Fruit fly (Drosophila melanogaster) whole organism, wandering third instar larva: ENCODE measurements around the gene CG13631.

Experiments used
- Abd-B ChIP-seq: fragments of >200 bp; optimal IDR thresholded peaks from 2 replicates; lab custom pipeline; 2017; ENCODE audit warnings: missing biosample characterization, missing genetic modification characterization
- CG32264 ChIP-seq: fragments of 200-800 bp; sonication (Bioruptor generic); optimal IDR thresholded peaks from 2 replicates; lab custom pipeline; 2016; ENCODE audit warnings: missing biosample characterization, missing genetic modification characterization
- CG9705 ChIP-seq: fragments of 200-800 bp; sonication (Bioruptor generic); optimal IDR thresholded peaks from 2 replicates; lab custom pipeline; 2018; ENCODE audit warnings: missing biosample characterization, mild to moderate bottlenecking, missing genetic modification characterization
- CrebA ChIP-seq: fragments of 200-800 bp; sonication (Bioruptor generic); optimal IDR thresholded peaks from 2 replicates; lab custom pipeline; 2016; ENCODE audit warnings: missing biosample characterization, mild to moderate bottlenecking, missing genetic modification characterization, borderline replicate concordance
- Dfd ChIP-seq: fragments of >200 bp; optimal IDR thresholded peaks from 2 replicates; lab custom pipeline; 2017; ENCODE audit warnings: missing biosample characterization, missing genetic modification characterization
- Dif ChIP-seq: fragments of 200-275, 200-300 bp; sonication (Bioruptor generic); optimal IDR thresholded peaks from 2 replicates; lab custom pipeline; 2018; ENCODE audit warnings: missing biosample characterization, missing genetic modification characterization; ENCODE audit not compliant: partially characterized antibody
- GATAd ChIP-seq: sonication (Bioruptor generic); optimal IDR thresholded peaks from 2 replicates; lab custom pipeline; 2016; ENCODE audit warnings: missing biosample characterization, missing genetic modification characterization
- Hnf4 ChIP-seq: fragments of 200-800 bp; sonication (Bioruptor generic); optimal IDR thresholded peaks from 2 replicates; lab custom pipeline; 2016; ENCODE audit warnings: missing biosample characterization, mild to moderate bottlenecking, missing genetic modification characterization
- Jra ChIP-seq: sonication (Bioruptor generic); optimal IDR thresholded peaks from 2 replicates; lab custom pipeline; 2016; ENCODE audit warnings: missing biosample characterization, missing genetic modification characterization
- Mio ChIP-seq: sonication (Bioruptor generic); optimal IDR thresholded peaks from 2 replicates; lab custom pipeline; 2016; ENCODE audit warnings: missing biosample characterization, missing genetic modification characterization
- Myc ChIP-seq: fragments of >200 bp; optimal IDR thresholded peaks from 2 replicates; lab custom pipeline; 2017
- N ChIP-seq: fragments of >200 bp; optimal IDR thresholded peaks from 2 replicates; lab custom pipeline; 2018; ENCODE audit warnings: missing biosample characterization, missing external identifiers, missing genetic modification characterization
- Rel ChIP-seq, 2 experiments: fragments of 200-800 bp; sonication (Bioruptor generic) in 1 of 2; optimal IDR thresholded peaks; 2 replicates in 1 of 2; 3 replicates in 1 of 2; lab custom pipeline; 2016 to 2019; ENCODE audit warnings: mild to moderate bottlenecking in 2 of 2, missing biosample characterization in 2 of 2, missing genetic modification characterization in 2 of 2, moderate library complexity in 1 of 2
- Sp1 ChIP-seq: fragments of 200-800 bp; sonication (Bioruptor generic); optimal IDR thresholded peaks from 3 replicates; lab custom pipeline; 2019; ENCODE audit warnings: missing biosample characterization, mild to moderate bottlenecking, missing genetic modification characterization, moderate library complexity
- Vsx2 ChIP-seq: fragments of 200-300, 225-300 bp; sonication (Bioruptor generic); optimal IDR thresholded peaks from 2 replicates; lab custom pipeline; 2018; ENCODE audit warnings: missing biosample characterization, missing genetic modification characterization; ENCODE audit not compliant: partially characterized antibody
- brk ChIP-seq: fragments of 200-800 bp; sonication (Bioruptor generic); optimal IDR thresholded peaks from 2 replicates; lab custom pipeline; 2016; ENCODE audit warnings: missing biosample characterization, mild to moderate bottlenecking, missing genetic modification characterization
- dl ChIP-seq, 2 experiments: fragments of 175-275, 200-275 bp in 1 of 2; fragments of 200-275 bp in 1 of 2; sonication (Bioruptor generic); optimal IDR thresholded peaks; lab custom pipeline; 2018; ENCODE audit warnings: mild to moderate bottlenecking in 2 of 2, missing biosample characterization in 2 of 2, missing genetic modification characterization in 2 of 2, moderate library complexity in 2 of 2; ENCODE audit not compliant: partially characterized antibody in 2 of 2, insufficient read depth in 1 of 2
- dmrt93B ChIP-seq: fragments of 200-800 bp; sonication (Bioruptor generic); optimal IDR thresholded peaks from 2 replicates; lab custom pipeline; 2018; ENCODE audit warnings: missing biosample characterization, mild to moderate bottlenecking, missing genetic modification characterization
- ey ChIP-seq: fragments of 200-800 bp; sonication (Bioruptor generic); optimal IDR thresholded peaks from 2 replicates; lab custom pipeline; 2016; ENCODE audit warnings: missing biosample characterization, missing genetic modification characterization
- foxo ChIP-seq, 2 experiments: fragments of 200-800 bp; sonication (Bioruptor generic); optimal IDR thresholded peaks; 2 replicates in 1 of 2; 3 replicates in 1 of 2; lab custom pipeline; 2016 to 2017; ENCODE audit warnings: missing biosample characterization in 2 of 2, missing genetic modification characterization in 2 of 2
- fru ChIP-seq: fragments of 200-800 bp; sonication (Bioruptor generic); optimal IDR thresholded peaks from 3 replicates; lab custom pipeline; 2016; ENCODE audit warnings: missing biosample characterization, mild to moderate bottlenecking, missing genetic modification characterization
- h ChIP-seq: fragments of 200-800 bp; sonication (Bioruptor generic); optimal IDR thresholded peaks from 3 replicates; lab custom pipeline; 2016; ENCODE audit warnings: missing biosample characterization, mild to moderate bottlenecking, missing genetic modification characterization
- jim ChIP-seq: fragments of 175-275, 200-325 bp; sonication (Bioruptor generic); optimal IDR thresholded peaks from 2 replicates; lab custom pipeline; 2016; ENCODE audit warnings: missing biosample characterization, mild to moderate bottlenecking, missing genetic modification characterization
- lola ChIP-seq: fragments of >200 bp; optimal IDR thresholded peaks from 2 replicates; lab custom pipeline; 2017; ENCODE audit warnings: missing biosample characterization, missing genetic modification characterization
- sv ChIP-seq: fragments of 200-800 bp; sonication (Bioruptor generic); optimal IDR thresholded peaks from 3 replicates; lab custom pipeline; 2016; ENCODE audit warnings: missing biosample characterization, missing genetic modification characterization
- tai ChIP-seq: sonication (Bioruptor generic); optimal IDR thresholded peaks from 2 replicates; lab custom pipeline; 2016; ENCODE audit warnings: missing biosample characterization, missing genetic modification characterization
- usp ChIP-seq: fragments of >200 bp; optimal IDR thresholded peaks from 2 replicates; lab custom pipeline; 2017; ENCODE audit warnings: missing biosample characterization, missing genetic modification characterization

Gene CG13631

DNA sequence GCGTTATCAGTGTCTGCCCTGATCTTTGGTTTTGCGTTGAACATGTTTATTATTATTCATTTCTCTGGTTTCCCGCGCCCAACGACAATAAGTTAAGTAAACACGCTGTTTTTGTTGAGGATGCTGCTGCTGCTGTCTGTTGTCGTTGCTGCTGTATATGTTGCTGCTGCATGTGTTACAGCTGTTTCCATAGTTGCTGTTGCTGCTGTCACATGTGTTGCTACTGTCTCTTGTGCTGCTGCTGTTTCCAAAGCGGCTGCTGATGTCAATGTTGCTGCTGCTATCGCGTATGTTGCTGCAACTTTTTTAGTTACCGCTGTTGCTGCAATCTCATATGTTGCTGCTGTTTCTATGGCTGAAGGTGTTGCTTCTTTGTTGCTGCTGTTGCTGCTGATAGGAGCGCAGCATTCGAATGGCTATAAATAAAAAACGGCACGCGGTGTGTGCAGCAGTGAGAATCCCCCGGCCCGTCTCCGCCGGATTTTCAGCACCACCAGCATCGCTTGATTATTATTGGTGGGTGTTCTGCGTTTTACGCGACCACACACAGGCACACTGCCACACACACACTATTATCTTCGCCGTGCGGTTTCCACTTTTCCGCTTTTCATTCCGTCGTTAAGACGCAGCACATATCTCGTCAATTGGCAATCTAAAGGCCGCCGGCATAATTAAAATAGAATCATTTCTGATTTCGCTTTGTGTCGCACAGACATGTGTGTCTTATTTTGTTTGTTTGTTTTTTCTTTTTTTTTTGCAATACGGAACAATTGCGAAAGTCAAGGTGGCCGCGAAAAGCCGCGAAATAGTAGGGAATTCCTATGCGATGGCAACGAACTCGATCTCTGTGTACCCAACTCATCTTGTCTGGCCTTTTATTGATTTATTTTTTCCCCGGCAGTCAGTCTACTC is 48.4 kb upstream of the CG13631 start:
- TF ChIP-seq brk (GFP tag; lab: Kevin White, UChicago) (no peak), Dfd (GFP tag; lab: Kevin White, UChicago) (peak; percentile 72), Hnf4 (GFP tag; lab: Kevin White, UChicago) (no peak)

DNA sequence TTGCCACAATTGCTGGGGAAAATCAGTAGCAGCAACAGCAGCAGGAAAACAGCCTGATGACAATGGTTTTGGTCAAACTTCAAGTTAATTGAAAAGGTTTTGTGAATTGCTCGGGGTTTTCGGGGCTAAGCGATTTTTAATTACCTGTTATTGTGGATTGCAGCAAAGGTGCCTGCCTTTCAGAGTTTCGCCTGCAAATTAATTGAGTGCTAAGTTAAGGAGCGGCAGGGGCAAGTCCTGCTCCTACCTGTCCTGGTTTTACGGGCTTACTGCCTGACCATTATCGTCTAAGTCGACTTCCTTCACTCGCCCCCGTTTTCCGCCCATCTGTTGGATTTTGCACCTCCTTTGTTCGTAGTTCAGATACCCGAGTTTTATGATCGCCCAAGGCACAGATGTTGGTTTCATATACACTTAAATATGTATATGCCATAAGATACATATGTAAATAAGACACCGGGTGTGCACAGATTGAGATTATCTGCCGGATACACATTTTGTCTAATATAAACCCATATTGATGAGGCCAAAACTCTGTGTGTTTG is 42.7 kb upstream of the CG13631 start:
- TF ChIP-seq ey (no peak), fru (GFP tag; lab: Kevin White, UChicago) (no peak), Dif (GFP tag; lab: Kevin White, UChicago) (no peak), Vsx2 (no peak), lola (GFP tag; lab: Kevin White, UChicago) (no peak), dmrt93B (GFP tag; lab: Kevin White, UChicago) (no peak), Abd-B (GFP tag; lab: Kevin White, UChicago) (no peak), Myc (lab: Kevin White, UChicago) (no peak), foxo (GFP tag; optimal IDR thresholded peaks at IDR 0.05; lab: Kevin White, UChicago) (no peak), Mio (GFP tag; lab: Kevin White, UChicago) (no peak), N (GFP tag; lab: Kevin White, UChicago) (no peak), usp (GFP tag; lab: Kevin White, UChicago) (no peak), CG9705 (GFP tag; lab: Kevin White, UChicago) (no peak), CG32264 (GFP tag; lab: Kevin White, UChicago) (no peak)

DNA sequence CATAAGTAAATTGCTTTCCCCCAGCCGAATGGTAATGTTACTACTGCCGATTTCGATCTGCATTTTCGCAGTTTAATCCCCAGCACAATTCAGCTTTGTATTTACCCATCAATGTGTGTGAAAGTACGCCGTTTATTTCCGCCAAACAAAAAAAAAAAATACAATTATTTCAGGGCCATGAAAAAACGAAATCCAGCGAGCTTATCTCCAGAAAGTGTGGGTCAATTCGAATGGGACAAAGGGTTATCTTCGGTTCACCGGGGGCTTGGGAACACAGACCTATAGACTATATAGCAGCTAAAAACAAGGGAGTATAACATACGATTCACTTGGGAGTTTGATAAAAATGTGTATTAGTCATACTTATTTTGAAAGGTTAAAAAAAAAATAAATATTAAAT is 42.1 kb upstream of the CG13631 start:
- TF ChIP-seq dl (GFP tag; optimal IDR thresholded peaks at IDR 0.05; lab: Kevin White, UChicago; ENCODE audit: insufficient read depth in 1 of 2, partially characterized antibody in 2 of 2) = no peak
- no peak for TF ChIP-seq Hnf4 (GFP tag; lab: Kevin White, UChicago)
- no peak for TF ChIP-seq Rel (GFP tag; optimal IDR thresholded peaks at IDR 0.05; lab: Kevin White, UChicago)
- TF ChIP-seq Rel (tag; optimal IDR thresholded peaks at IDR 0.05; lab: Kevin White, UChicago) = no peak

DNA sequence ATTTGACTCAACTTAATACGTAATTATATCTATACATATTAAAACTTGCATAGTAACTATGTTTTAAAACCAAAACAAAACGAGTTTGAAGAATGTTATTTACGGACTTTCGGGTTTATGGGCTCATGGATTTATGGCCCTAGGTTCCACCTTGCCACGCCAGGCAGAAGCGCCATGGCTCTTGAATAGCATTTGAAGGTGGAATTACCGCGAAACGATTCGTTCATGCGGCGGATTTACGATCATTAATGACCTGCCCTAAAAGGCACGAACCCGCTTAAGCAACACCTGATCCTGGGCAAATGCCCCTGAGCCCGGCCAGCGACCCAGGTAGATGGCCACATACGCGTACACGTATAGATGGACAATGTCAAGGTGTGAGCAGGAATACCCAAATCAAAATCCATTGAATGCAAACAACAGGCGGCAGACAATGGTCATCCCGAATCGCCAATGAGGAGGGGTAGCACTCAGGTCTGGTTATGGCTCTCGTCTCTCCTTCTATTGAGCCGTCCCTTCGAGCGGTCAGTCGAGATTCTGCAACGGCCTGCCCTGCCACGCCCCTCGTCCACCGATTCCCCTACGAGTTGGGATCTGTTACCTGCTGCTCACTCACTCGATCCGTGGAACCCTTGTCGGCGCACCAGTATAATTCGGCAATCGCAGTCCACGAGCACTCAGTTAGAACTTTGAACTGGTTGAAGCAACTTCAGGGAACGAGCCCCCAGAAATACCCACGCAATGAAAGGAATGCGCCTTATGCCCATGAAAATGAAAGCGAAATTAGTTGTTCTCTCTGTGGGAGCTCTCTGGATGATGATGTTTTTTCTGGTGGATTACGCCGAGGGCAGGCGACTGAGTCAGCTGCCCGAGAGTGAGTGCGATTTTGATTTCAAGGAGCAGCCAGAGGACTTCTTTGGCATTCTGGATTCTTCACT is 19.8 kb upstream of the CG13631 start, which contains the start of gene tld:
Gene tld, plus strand, starts transcription at position 677 of the 938 bp plus-strand sequence.
- no peak for TF ChIP-seq fru (GFP tag; lab: Kevin White, UChicago)
- no peak for TF ChIP-seq h
- no peak for TF ChIP-seq tai (GFP tag; lab: Kevin White, UChicago)
- no peak for TF ChIP-seq jim (GFP tag; lab: Kevin White, UChicago)
- TF ChIP-seq GATAd (GFP tag; lab: Kevin White, UChicago) = no peak
- peak; percentile 21 for TF ChIP-seq Vsx2
- TF ChIP-seq Jra (GFP tag; lab: Kevin White, UChicago) = no peak
- no peak for TF ChIP-seq Sp1 (GFP tag; lab: Kevin White, UChicago)

DNA sequence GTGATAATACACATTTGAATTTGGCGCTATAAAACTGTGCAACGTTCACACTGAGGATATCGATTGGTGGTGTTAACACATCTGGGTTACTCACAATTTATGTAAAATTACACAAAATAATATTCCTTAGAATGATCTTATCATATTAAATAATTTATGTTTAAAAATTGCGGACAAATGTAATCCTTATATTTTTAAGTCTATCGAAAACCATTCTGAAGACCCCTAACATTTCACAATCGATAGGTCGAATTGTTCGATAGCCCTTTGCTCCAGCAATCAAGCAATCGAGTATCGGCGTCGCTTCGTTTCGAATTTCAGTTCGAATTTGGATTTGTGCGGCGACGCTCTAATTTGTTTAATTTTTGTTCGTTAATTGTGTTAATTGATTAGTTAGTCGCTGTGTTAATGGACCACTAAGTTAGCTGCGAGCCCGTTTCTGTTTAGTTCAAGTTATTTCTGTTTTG is 15.6 kb upstream of the CG13631 start, which contains the start of gene asp:
Gene asp, plus strand, starts transcription at position 289 of the 467 bp plus-strand sequence.
- no peak for TF ChIP-seq CG9705 (GFP tag; lab: Kevin White, UChicago)
- TF ChIP-seq CrebA (GFP tag; lab: Kevin White, UChicago) = no peak
- TF ChIP-seq Sp1 (GFP tag; lab: Kevin White, UChicago) = no peak
- TF ChIP-seq Jra (GFP tag; lab: Kevin White, UChicago) = no peak
- peak; percentile 72 for TF ChIP-seq GATAd (GFP tag; lab: Kevin White, UChicago)
- no peak for TF ChIP-seq Dfd (GFP tag; lab: Kevin White, UChicago)
- no peak for TF ChIP-seq Myc (lab: Kevin White, UChicago)
- no peak for TF ChIP-seq Abd-B (GFP tag; lab: Kevin White, UChicago)
- TF ChIP-seq sv (GFP tag; lab: Kevin White, UChicago) = peak; percentile 19
- no peak for TF ChIP-seq Vsx2
- no peak for TF ChIP-seq Dif (GFP tag; lab: Kevin White, UChicago)
- TF ChIP-seq jim (GFP tag; lab: Kevin White, UChicago) = no peak
